Worm (Caenorhabditis elegans) whole organism, L4 larva: ENCODE measurements around the gene ram-5.

Source experiments
- ceh-82 ChIP-seq: sonication (generic microtip); optimal IDR thresholded peaks from 2 replicates; lab custom pipeline; 2017; ENCODE audit warnings: missing biosample characterization, missing genetic modification characterization
- ctbp-1 ChIP-seq: fragments of 200-800 bp; sonication (Bioruptor generic); IDR thresholded peaks from 2 replicates; pipeline ENCODE4 v1.3.6; 2022; ENCODE audit warnings: missing genetic modification reagents, missing genetic modification characterization, missing compliant biosample characterization
- lin-13 ChIP-seq: fragments of 150-350 bp; optimal IDR thresholded peaks from 2 replicates; lab custom pipeline; 2014; ENCODE audit warnings: missing biosample characterization, missing genetic modification reagents, missing genetic modification characterization
- nhr-10 ChIP-seq: fragments of 150-350 bp; optimal IDR thresholded peaks from 2 replicates; lab custom pipeline; 2014; ENCODE audit warnings: missing biosample characterization, missing genetic modification characterization
- set-16 ChIP-seq: fragments of 200-800 bp; sonication (Bioruptor generic); IDR thresholded peaks from 2 replicates; pipeline ENCODE4 v1.3.6; 2022; ENCODE audit warnings: missing genetic modification reagents, missing genetic modification characterization, missing compliant biosample characterization
- skn-1 ChIP-seq: fragments of 150-350 bp; optimal IDR thresholded peaks from 2 replicates; lab custom pipeline; 2014; ENCODE audit warnings: missing biosample characterization, missing genetic modification characterization
- unc-130 ChIP-seq: sonication (generic microtip); optimal IDR thresholded peaks from 2 replicates; lab custom pipeline; 2016; ENCODE audit warnings: missing genetic modification reagents, missing genetic modification characterization, missing compliant biosample characterization
- zfp-3 ChIP-seq: fragments of 200-800 bp; sonication (Bioruptor generic); conservative IDR thresholded peaks from 2 replicates; pipeline ENCODE4 v1.3.6; 2022; ENCODE audit warnings: missing genetic modification reagents, missing genetic modification characterization, missing compliant biosample characterization
- ztf-11 ChIP-seq: fragments of 150-350 bp; optimal IDR thresholded peaks from 2 replicates; lab custom pipeline; 2014; ENCODE audit warnings: missing biosample characterization, missing genetic modification characterization

DNA sequence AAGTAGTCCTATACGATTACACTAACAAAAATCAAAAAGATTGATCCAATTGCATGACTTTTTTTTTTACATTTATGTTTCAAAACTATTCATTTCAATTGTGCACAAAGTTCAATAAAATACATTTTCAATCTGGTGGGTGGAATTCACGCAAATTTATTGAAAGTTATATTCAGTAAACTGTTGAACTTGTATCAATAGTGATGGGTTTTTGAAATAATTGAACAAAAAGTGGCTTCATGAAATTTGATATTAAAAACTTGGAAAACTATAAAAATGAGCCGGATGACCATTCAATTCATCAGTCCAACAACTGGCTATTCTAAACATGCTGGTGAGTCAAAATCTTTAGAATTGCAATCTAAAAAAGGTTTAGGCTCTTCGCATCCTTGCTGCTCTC is 26.7 kb upstream of the ram-5 start, which contains the start of gene nspc-16:
- no peak for TF ChIP-seq ztf-11 (tag; lab: Kevin White, UChicago)
- TF ChIP-seq zfp-3 (GFP tag; lab: Robert Waterston, UW): no peak
- TF ChIP-seq lin-13 (GFP tag; lab: Kevin White, UChicago): no peak
- TF ChIP-seq unc-130 (GFP tag; lab: Kevin White, UChicago): no peak
- no peak for TF ChIP-seq ctbp-1 (GFP tag; lab: Robert Waterston, UW)
- TF ChIP-seq ceh-82: no peak
- TF ChIP-seq set-16 (GFP tag; lab: Robert Waterston, UW): no peak
- TF ChIP-seq skn-1: no peak
- TF ChIP-seq nhr-10 (tag; lab: Kevin White, UChicago): no peak
